Worm (Caenorhabditis elegans) whole organism, L3 larva: ENCODE measurements around the gene let-70.

ENCODE experiments used
- ama-1 ChIP-seq: fragments of 150-350 bp; optimal IDR thresholded peaks from 2 replicates; lab custom pipeline; 2018
- ceh-28 ChIP-seq: fragments of 150-350 bp; optimal IDR thresholded peaks from 2 replicates; lab custom pipeline; 2014; ENCODE audit warnings: missing biosample characterization, missing genetic modification reagents, missing genetic modification characterization
- daf-12 ChIP-seq: fragments of 150-350 bp; optimal IDR thresholded peaks from 2 replicates; lab custom pipeline; 2014; ENCODE audit warnings: missing biosample characterization, missing genetic modification reagents, missing genetic modification characterization
- egl-27 ChIP-seq: sonication (generic microtip); optimal IDR thresholded peaks from 4 replicates; lab custom pipeline; 2017; ENCODE audit warnings: missing biosample characterization, missing genetic modification reagents, missing genetic modification characterization
- elt-3 ChIP-seq, 3 experiments: fragments of 150-350 bp in 1 of 3; sonication (generic microtip) in 2 of 3; optimal IDR thresholded peaks; 2 replicates in 2 of 3; 4 replicates in 1 of 3; lab custom pipeline; 2014 to 2017; ENCODE audit warnings: missing biosample characterization in 3 of 3, missing genetic modification characterization in 3 of 3
- fkh-10 ChIP-seq: sonication (generic microtip); optimal IDR thresholded peaks from 2 replicates; lab custom pipeline; 2017; ENCODE audit warnings: missing biosample characterization, missing genetic modification reagents, missing genetic modification characterization
- fos-1 ChIP-seq: fragments of 150-350 bp; optimal IDR thresholded peaks from 2 replicates; lab custom pipeline; 2014; ENCODE audit warnings: missing biosample characterization, missing genetic modification characterization
- nhr-12 ChIP-seq: fragments of 150-350 bp; optimal IDR thresholded peaks from 2 replicates; lab custom pipeline; 2014; ENCODE audit warnings: missing biosample characterization, missing genetic modification characterization
- nhr-76 ChIP-seq: fragments of 150-350 bp; sonication (generic microtip); optimal IDR thresholded peaks from 5 replicates; lab custom pipeline; 2014; ENCODE audit warnings: missing biosample characterization, missing genetic modification characterization
- nhr-77 ChIP-seq: fragments of 150-350 bp; optimal IDR thresholded peaks from 2 replicates; lab custom pipeline; 2014; ENCODE audit warnings: missing biosample characterization, missing genetic modification characterization
- snpc-4 ChIP-seq: fragments of 150-350 bp; optimal IDR thresholded peaks from 2 replicates; lab custom pipeline; 2014; ENCODE audit warnings: missing biosample characterization, missing genetic modification characterization
- ztf-4 ChIP-seq: fragments of 150-350 bp; optimal IDR thresholded peaks from 2 replicates; lab custom pipeline; 2014; ENCODE audit warnings: missing biosample characterization, missing genetic modification characterization

DNA sequence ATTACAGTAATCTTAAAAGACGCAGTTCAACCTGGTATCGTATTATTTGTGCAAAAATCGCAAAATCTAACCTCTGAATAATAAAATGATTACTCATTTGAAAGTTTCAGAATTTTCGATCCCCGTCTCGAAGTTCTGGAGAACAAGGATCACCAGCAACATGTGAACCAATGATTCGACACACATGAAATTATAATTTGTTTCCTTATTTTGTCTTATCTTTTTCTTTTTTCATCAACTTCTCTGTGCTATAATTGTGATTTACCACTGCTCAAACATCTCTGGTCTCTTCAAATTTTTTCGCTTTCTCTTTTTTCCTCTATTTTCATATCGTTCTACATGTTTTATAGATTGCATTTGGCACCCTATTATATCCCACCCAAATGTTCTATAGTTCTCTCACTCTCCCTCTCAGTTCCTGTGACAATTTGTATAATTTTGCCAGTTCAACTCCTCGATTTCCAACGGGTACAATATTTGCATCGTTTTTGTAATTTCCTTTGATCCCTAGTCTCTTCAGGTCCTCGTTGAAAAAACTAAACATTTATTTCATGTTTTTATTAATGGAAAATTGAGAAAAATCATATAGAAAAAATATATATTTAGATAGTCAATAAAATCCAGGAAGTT, 19.0 kb downstream of the let-70 start:
- TF ChIP-seq fkh-10 (GFP tag; lab: Kevin White, UChicago) (no peak), snpc-4 (no peak), nhr-77 (tag; lab: Kevin White, UChicago) (no peak), ama-1 (lab: Kevin White, UChicago) (no peak), ceh-28 (tag; lab: Kevin White, UChicago) (peak; percentile 41), daf-12 (tag; lab: Kevin White, UChicago) (peak; percentile 28), fos-1 (no peak), ztf-4 (tag; lab: Kevin White, UChicago) (no peak), nhr-12 (tag; lab: Kevin White, UChicago) (no peak), nhr-76 (tag; lab: Kevin White, UChicago) (no peak), elt-3 (tag; optimal IDR thresholded peaks at IDR 0.05; lab: Kevin White, UChicago) (no peak), egl-27 (tag; lab: Kevin White, UChicago) (no peak)
